Worm (Caenorhabditis elegans) whole organism, L4 larva: Measurements from ENCODE around the gene C55A6.1.

Source experiments
- ZK546.5 ChIP-seq, 2 experiments: sonication (generic microtip); optimal IDR thresholded peaks; 2 replicates each; lab custom pipeline; 2017; ENCODE audit warnings: missing biosample characterization in 2 of 2, missing genetic modification characterization in 2 of 2
- ceh-82 ChIP-seq: sonication (generic microtip); optimal IDR thresholded peaks from 2 replicates; lab custom pipeline; 2017; ENCODE audit warnings: missing biosample characterization, missing genetic modification characterization
- daf-16 ChIP-seq, 3 experiments: sonication (generic microtip); optimal IDR thresholded peaks; 2 replicates each; lab custom pipeline; 2016 to 2017; ENCODE audit warnings: missing genetic modification characterization in 3 of 3, missing genetic modification reagents in 3 of 3, mild to moderate bottlenecking in 2 of 3, missing compliant biosample characterization in 2 of 3, missing biosample characterization in 1 of 3, moderate library complexity in 1 of 3
- dmd-9 ChIP-seq: fragments of 200-800 bp; sonication (Bioruptor generic); IDR thresholded peaks from 2 replicates; pipeline ENCODE4 v1.3.6; 2022; ENCODE audit warnings: missing genetic modification reagents, missing genetic modification characterization, missing compliant biosample characterization
- fkh-10 ChIP-seq: fragments of 150-350 bp; optimal IDR thresholded peaks from 2 replicates; lab custom pipeline; 2014; ENCODE audit warnings: missing biosample characterization, missing genetic modification reagents, missing genetic modification characterization
- mep-1 ChIP-seq: fragments of 150-350 bp; sonication (generic microtip); optimal IDR thresholded peaks from 3 replicates; lab custom pipeline; 2014; ENCODE audit warnings: missing biosample characterization, missing genetic modification characterization
- snpc-4 ChIP-seq: fragments of 150-350 bp; optimal IDR thresholded peaks from 2 replicates; lab custom pipeline; 2014; ENCODE audit warnings: missing biosample characterization, missing genetic modification characterization
- zip-2 ChIP-seq: fragments of 150-350 bp; optimal IDR thresholded peaks from 2 replicates; lab custom pipeline; 2014; ENCODE audit warnings: missing biosample characterization, missing genetic modification characterization

ce11 chrV:11503081-11503751 lies 1.6 kb downstream of the C55A6.1 start, which contains the start of gene C55A6.12:
- TF ChIP-seq fkh-10 = no peak
- TF ChIP-seq dmd-9 (GFP tag; lab: Robert Waterston, UW) = no peak
- no peak for TF ChIP-seq daf-16 (GFP tag; optimal IDR thresholded peaks at IDR 0.05; lab: Kevin White, UChicago)
- TF ChIP-seq daf-16 (tag; optimal IDR thresholded peaks at IDR 0.05; lab: Kevin White, UChicago) = no peak
- no peak for TF ChIP-seq snpc-4 (tag; lab: Kevin White, UChicago)
- TF ChIP-seq ZK546.5 (tag; optimal IDR thresholded peaks at IDR 0.05; lab: Kevin White, UChicago) = no peak
- TF ChIP-seq zip-2 = no peak
- TF ChIP-seq ceh-82 (tag; lab: Kevin White, UChicago) = no peak
- no peak for TF ChIP-seq mep-1
